Fruit fly (Drosophila melanogaster) Kc167 (cell line): ENCODE data around the gene CG8773.

Experiments used
- Sin3A ChIP-seq: fragments of >200 bp; optimal IDR thresholded peaks from 2 replicates; lab custom pipeline; 2018; ENCODE audit warnings: missing external identifiers
- insv ChIP-seq: fragments of >200 bp; optimal IDR thresholded peaks from 3 replicates; lab custom pipeline; 2018; ENCODE audit warnings: missing external identifiers

DNA sequence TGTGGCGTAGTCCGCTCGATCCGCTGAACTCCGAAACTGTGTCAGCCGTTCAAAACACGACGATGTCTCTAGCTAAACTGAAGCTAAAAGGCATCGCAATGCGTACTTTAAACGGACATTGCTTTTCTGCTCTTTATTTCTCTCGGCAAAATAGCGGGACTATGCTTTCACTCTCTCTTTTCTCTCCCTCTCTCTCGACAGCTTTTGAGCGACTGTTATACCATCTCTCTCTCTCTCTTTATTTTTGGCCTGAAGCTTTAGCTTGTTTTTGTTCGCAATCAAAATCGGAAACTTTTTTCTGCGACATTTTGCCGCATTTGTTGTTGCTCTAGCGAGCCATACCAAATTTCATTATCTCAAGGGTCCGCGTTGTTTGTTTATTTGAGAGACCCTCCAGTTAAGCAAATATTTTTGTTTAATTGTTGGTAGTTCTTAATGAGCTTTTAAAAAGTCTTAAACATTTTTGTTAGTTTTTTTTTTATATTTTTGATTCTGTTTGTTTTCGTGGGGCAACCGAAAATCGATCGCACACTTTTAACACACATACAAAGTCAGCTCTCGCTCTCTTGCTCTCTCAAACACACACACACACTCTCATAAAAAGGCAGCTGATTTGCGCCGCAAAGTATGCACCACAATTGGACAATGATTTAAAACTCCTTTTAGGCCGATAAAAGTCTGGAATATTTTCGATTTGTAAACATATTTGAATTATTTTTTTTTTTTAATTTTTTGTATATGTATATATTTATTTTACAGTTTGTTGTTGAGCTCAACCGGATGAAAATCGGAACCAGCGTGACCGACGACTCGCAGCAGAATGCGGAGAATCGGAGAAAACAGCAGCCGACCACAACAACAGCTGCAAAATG, 35.6 kb upstream of the CG8773 start, which contains the start of gene Ace:
- TF ChIP-seq Sin3A (lab: Kevin White, UChicago) (no peak), insv (lab: Kevin White, UChicago) (no peak)
